Fruit fly (Drosophila melanogaster) whole organism, prepupa: ENCODE measurements around the gene CG12951.

Experiments
- Blimp-1 ChIP-seq: fragments of 200-800 bp; sonication (Bioruptor generic); optimal IDR thresholded peaks from 3 replicates; lab custom pipeline; 2017; ENCODE audit warnings: missing biosample characterization, missing genetic modification characterization, mild to moderate bottlenecking, moderate library complexity, missing genetic modification reagents
- Sox102F ChIP-seq: fragments of 200-800 bp; sonication (Bioruptor generic); optimal IDR thresholded peaks from 2 replicates; lab custom pipeline; 2016; ENCODE audit warnings: missing biosample characterization, mild to moderate bottlenecking, missing genetic modification characterization
- spab ChIP-seq: fragments of 200-800 bp; sonication (Bioruptor generic); optimal IDR thresholded peaks from 2 replicates; lab custom pipeline; 2017; ENCODE audit warnings: missing biosample characterization, mild to moderate bottlenecking, missing genetic modification characterization, missing genetic modification reagents
- ss ChIP-seq, 2 experiments: fragments of 200-800 bp; sonication (Bioruptor generic); optimal IDR thresholded peaks; 2 replicates in 1 of 2; 3 replicates in 1 of 2; lab custom pipeline; 2017 to 2018; ENCODE audit warnings: mild to moderate bottlenecking in 2 of 2, missing biosample characterization in 2 of 2, missing genetic modification characterization in 2 of 2, moderate library complexity in 1 of 2

- TF ChIP-seq spab (GFP tag; lab: Kevin White, UChicago) (no peak), ss (GFP tag; optimal IDR thresholded peaks at IDR 0.05; lab: Kevin White, UChicago) (no peak), Sox102F (GFP tag; lab: Kevin White, UChicago) (no peak), Blimp-1 (GFP tag; lab: Kevin White, UChicago) (no peak)
Measured at dm6 chr3R:9297163-9297562, 33.0 kb downstream of the CG12951 start.
